Fruit fly (Drosophila melanogaster) ovary, adult (tissue): ENCODE data around the gene IP3K2.

Source experiments
- CG17801 ChIP-seq: fragments of 200-800 bp; optimal IDR thresholded peaks from 2 replicates; lab custom pipeline; 2019; ENCODE audit warnings: missing biosample characterization, mild to moderate bottlenecking, missing genetic modification characterization, moderate library complexity; ENCODE audit not compliant: partially characterized antibody

The IP3K2 gene

DNA sequence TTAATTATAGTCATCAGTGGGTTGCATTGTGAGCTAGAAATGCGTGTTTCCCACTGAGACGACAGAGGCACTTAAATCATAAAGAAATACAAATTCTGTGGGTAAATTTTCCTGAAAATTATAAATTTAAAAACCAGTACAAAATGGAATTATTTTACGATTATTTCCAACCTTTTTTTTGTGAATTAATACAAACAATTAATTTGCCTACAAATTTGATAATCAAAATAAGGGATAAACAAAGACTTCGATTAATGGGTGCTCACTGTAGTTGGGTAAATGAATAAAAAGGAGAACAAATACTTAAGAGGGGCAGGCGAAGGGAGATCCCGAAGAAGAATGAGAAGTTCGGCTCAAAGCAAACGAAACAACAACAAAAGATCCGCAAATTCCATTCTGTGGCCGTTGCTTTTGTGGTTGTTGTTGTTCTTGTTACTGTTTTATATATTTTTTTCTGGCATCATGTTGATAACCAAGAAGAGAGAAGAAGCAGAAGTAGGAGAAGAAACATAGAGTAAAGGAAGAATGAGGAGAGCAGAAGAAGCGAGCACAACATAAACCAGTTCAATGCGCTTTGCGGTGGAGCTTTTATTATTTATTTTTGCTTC lies 19.4 kb upstream of the IP3K2 start:
- no peak for TF ChIP-seq CG17801 (GFP tag; lab: Kevin White, UChicago)

DNA sequence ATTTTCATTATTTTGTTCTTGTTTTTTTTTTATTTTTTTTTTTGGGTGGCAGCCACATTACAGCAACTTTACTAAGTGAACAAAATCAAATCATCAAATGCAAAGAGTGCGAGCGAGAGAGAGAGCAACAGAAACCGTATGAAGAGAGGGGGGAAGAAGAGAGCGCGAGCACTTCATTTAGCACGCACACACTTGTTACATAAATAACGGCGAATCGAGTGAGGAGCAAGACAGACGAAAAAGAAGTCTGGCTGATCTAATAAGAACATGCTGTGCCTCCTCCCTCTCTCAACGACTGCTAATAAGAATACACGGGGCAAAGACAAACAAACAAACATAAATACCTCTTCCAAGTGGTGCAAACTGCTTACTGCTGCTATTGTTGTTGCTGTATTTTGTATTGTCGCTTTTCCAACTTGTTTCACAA lies 18.9 kb upstream of the IP3K2 start:
- no peak for TF ChIP-seq CG17801 (GFP tag; lab: Kevin White, UChicago)

DNA sequence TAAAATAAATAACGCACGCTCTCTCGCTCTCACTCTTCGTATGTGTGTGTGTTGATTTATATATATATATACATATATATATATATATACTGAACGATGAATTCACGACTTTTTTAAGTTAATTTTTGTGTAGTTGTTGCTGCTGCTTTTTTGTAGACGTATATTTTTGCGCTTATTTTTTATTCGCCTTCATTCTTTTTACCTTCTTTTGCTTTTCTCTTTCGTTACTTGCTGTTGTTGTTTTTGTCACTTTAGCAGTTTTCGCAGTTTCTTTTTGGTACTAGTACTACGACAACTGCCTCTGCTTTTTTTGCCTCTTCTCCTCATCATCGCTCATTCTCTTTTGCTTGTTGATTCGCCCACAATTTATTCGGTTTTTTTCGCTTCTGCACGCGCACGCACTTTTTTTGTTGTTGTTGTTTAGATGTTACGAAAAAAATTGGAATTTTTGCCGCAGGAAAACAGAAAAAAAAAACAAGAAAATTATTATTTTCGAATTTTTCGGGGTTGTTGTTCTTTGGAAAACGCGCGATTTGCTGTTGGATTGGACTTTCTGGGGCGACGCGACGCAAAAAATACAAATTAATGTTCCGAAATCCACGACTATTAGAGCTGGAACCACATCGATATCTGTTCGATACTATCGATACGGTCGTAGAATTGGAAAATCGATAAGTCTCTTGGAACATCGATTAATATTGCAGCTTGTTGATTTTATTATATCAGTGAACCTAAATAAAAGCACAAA lies 18.3 kb upstream of the IP3K2 start, which contains the start of the genes HDAC4 and CG15743:
TSS of gene HDAC4 (minus strand) at position 632 of the 748 bp plus-strand sequence.
TSS of gene CG15743 (plus strand) at position 707 of the 748 bp plus-strand sequence.
- peak; percentile 99 for TF ChIP-seq CG17801 (GFP tag; lab: Kevin White, UChicago)

DNA sequence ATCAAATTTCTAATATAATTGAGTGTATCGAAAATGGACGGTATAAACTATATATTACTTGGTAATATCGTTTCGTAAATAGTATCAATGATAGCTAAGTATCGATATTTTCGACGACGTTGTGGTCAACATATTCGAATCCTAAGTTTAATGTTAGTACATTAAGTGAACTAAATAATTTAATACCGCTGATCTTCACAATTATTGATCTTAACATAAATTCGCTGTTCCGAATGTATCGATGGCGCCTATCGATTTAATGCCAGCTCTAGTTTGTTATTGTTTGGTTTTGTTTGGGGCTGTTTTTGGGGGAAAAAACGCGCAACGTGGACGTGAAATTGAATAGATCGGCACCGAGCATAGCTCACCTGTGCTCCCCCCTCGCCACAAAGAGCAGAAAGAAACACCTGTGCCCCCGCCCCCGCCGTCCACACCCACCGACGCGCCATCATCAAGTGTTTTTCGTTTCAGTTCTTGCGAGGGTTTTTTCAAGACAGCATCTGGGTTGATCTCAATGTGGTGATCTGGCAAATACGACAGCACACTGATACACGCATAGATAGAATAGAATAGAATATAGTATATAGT lies 17.6 kb upstream of the IP3K2 start:
- TF ChIP-seq CG17801 (GFP tag; lab: Kevin White, UChicago): no peak

DNA sequence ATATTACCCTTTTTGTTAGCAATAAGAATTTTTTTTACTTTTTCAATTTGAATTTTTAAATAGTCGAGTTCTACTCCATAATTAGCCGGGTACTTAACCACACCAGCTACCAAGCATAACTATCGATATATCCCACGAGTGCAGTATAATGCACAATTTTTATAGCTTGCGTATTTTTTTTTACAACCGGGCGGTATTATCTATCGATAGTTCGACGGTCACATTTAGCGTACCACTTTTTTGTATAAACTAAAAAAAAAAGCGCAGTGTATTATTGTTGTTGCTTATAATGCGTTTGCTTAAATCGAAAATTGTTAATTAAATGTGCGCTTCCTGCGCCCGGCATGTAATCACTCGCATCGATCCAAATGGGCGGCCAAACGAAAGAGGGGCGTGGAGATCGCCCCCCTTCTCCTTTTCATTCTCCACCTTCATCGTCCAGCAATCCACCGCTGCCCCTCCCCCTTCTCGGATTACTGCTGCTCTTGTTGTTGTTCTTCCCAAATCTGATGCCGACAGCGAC lies 15.5 kb upstream of the IP3K2 start, which contains the start of gene Remo:
TSS of gene Remo (plus strand) at position 198 of the 523 bp plus-strand sequence.
- TF ChIP-seq CG17801 (GFP tag; lab: Kevin White, UChicago): no peak

DNA sequence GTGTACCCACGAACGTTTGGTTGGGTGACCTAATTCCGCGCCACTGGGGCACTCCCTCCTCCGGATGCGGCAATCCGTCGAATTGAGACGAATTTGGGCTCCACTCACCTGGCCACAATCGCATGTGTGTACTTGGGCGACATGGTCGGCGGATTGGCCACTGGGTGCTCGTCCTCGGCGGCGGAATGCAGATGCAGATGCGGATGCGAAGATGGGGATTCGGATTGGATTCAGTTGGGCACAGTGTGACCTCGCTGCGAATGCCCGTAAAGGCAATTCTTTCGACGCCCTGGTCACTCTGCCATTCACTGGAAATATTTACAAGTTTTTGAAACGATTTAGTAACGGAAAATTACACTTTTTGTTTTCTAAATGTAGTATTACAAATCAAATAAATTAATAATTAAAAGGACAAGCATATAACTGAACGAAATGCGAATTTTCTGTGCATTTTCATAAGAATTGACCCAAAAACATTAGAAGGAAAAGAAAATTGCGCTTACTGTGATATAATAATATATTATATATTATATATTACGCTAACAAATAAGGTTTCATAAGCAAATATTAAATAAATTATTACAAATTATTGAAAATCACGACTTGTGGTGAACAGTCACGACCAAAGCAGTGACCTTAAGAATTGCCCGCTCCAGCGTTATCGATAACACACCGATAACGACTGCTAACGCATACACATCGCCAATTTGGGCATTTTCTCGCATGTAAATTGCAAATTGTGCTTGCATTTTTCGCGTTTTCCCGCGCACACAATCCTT lies 6.8 kb upstream of the IP3K2 start, which contains the start of gene CG1622:
TSS of gene CG1622 (plus strand) at position 678 of the 779 bp plus-strand sequence.
- no peak for TF ChIP-seq CG17801 (GFP tag; lab: Kevin White, UChicago)

DNA sequence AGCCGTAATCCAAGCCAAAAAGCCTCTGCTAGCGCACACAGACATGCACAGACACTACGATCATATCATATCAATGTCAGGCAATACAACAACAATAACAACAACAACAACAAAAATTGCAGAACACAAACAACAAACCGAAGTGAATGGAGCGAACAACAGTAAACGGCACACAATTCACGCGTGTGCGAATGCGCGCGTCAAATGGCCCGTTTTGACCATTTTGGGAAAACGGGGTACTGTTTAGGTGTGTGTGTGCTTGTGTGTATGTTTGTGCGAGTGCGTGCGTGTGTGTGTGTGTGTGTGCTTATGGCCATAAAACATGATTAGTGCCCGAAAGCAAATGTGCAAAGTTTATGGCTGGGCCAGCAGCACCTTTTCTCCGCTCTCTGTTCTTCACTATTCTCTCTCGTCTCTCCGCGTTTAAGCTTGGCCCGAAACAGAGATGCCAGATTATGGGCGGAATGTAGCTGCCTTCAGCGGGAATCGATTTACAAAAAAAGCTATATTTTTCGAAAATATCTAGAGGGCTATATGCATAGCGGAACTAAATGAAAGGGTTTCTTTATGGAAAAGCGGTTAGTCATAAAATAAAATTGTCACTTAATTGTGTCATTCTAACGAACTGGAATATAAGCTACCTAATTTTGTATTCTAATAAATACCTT lies 2.5 kb upstream of the IP3K2 start:
- no peak for TF ChIP-seq CG17801 (GFP tag; lab: Kevin White, UChicago)

DNA sequence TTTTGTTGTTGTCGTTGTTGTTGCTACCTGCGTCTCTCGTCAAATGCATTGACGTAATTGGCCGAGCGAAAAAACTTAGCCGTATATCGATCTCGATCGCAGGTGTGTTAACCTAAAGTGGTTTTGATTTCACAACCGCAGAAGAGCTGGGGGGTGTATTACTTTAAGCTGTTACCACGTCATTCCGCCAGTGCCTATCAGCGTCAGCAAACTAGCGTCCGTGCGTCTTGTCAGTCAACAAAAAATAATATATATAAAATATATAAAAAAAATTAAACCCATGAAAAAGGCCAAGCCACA lies 1.2 kb upstream of the IP3K2 start, which contains the start of gene CG1764:
TSS of gene CG1764 (minus strand) at position 101 of the 300 bp plus-strand sequence.
- TF ChIP-seq CG17801 (GFP tag; lab: Kevin White, UChicago): no peak

DNA sequence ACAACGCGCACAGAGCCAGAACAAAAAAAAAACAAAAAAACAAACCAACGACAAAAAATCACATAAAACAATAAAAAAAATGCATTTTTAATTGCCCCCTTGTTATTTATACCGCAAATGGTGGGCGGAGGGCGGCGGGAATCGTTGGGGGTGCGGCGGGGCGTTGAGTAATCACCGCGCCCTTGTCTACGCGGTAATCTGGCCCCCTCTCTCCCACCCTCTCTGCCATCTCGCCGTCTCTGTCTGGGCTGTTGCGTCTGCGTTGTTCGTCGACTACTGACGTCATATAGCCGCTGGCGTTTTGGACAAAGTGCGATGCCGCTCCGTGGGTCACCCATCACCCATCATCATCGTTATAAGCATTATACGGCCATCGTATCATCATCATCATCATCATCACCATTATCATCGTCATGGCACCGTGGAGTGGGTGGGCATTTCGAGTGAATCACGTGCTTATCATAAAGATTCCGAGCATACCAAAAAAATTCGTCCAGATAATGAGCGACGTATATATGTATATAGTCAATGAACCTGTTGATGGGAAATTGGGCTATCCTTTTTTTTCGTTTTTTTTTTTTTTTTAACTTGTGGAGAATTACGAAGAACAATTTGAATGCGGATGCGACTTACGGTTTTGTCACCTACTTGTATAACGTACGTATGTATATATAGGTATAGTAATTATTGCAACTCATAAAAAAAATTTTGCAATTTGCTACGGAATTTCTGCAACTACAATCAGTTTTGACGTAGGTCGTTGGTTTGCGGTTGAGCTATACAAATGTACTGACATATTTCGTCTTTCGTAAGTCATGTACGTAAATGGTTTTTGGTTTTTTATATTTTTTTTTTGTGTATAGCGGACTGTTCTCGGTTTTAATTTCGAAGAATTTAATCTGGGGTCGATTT lies 562 bp upstream of the IP3K2 start:
- peak; percentile 54 for TF ChIP-seq CG17801 (GFP tag; lab: Kevin White, UChicago)

DNA sequence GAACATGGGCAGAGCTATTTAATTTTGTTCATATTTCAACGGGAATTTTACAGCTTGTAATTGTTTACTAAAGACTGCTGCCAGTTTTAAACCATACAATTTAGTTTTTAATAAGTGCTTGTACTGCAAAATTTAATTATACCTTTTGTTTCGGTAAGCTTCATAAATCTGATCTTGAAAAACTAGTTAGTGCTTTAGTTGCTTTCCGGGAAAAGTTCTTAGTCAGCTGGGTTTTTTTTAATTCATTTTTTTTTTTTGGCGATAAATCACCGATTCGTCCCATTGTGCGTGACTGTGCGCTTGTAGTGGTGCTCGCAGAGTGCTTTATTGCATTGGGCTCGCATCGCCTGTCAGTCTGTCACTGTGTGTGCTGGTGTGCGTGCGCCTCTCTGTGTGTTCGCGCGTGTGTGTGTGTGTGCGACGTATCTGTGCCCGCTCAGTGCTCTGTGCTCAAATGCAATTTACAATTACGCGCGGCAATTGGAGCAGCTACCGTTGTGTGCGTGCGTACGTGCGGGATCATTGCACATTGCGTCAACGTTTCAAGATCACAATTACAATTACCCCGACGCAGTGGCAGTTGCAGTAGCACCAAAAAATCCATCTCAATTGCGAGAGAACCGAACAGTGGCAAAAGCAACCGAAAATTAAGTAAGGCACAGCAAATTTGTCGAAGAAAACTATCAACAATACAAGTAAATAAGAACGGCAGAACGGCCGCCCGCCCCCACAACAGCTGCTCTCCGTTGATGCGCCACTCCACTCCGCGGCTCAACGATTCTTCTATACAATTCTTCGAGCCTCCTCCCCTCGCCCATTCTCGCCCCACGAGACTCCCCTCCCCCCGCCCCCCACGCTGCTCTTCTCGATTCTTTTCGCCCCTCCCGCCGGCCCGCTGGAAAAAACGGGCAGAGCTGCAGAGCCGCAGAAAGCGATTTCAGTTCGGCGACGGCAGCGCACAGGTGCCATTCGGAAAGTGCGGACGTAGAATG lies 519 bp downstream of the IP3K2 start:
- TF ChIP-seq CG17801 (GFP tag; lab: Kevin White, UChicago): no peak

DNA sequence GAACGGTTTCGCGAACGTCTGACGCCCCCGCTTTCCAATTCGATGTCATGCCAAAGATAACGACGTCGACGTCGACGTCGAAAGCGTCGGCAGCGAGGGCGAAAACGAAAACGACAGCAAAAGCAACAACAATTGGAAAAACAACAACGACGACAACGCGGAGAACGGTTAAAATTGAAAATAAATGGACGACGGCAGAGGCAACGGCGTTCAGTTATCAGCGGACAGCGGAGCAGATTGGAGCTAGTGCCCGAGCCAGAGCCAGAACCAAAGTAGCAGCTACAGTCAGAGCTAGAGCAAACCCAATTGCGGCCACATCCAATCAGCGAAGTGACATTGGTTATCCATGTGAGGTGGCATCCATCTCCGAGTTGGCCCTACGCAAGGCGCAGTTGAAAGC lies 1.9 kb downstream of the IP3K2 start:
- TF ChIP-seq CG17801 (GFP tag; lab: Kevin White, UChicago): peak; percentile 51

DNA sequence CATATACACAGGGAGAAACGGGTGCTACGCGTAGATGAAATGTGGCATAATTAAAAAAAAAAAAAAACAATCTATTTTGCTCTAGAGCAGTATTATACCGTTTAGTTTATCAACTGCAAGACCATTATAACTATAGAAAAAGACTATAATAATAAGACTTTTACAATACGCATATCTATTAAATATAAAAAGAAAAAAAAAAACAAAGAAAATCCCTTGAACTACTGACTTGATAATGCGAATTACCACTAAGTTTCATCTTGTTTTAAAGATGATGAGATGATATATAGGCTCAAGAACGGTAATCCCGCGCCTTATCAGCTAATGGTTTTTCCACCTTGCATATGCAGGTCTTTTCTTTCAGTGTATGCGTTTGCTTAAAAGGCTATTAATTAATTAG lies 3.8 kb downstream of the IP3K2 start:
- TF ChIP-seq CG17801 (GFP tag; lab: Kevin White, UChicago): no peak
